Fruit fly (Drosophila melanogaster) Kc167 (cell line): ENCODE results near the gene CG10063.

Experiments
- Myc ChIP-seq: fragments of >200 bp; optimal IDR thresholded peaks from 2 replicates; lab custom pipeline; 2017; ENCODE audit warnings: missing external identifiers
- Sin3A ChIP-seq: fragments of >200 bp; optimal IDR thresholded peaks from 2 replicates; lab custom pipeline; 2018; ENCODE audit warnings: missing external identifiers
- h ChIP-seq: fragments of >200 bp; optimal IDR thresholded peaks from 3 replicates; lab custom pipeline; 2018; ENCODE audit warnings: missing external identifiers
- insv ChIP-seq: fragments of >200 bp; optimal IDR thresholded peaks from 3 replicates; lab custom pipeline; 2018; ENCODE audit warnings: missing external identifiers
- psq ChIP-seq: fragments of >200 bp; optimal IDR thresholded peaks from 2 replicates; lab custom pipeline; 2017; ENCODE audit warnings: missing external identifiers
- ttk ChIP-seq: sonication (Bioruptor generic); optimal IDR thresholded peaks from 2 replicates; lab custom pipeline; 2017; ENCODE audit warnings: missing external identifiers

Gene CG10063

DNA sequence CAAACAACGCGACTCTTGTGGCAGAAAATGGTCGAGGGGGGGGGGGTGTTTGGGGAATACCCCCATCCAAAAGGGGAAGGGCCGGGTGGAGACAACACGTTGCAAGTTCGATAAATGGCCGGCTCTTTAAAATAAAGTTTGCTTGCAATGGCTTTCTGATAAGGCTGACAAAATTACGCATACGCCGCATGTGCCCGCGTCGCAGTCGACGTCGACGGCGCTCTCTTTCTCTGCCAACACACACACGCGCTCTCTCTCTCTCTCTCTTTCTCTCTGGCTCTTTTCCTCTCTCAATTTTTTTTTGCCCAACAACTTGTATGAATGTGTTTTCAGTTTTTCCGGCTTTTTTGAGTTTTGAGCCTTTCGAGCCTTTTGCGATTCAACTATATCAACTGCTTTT is 25.1 kb upstream of the CG10063 start:
- TF ChIP-seq Sin3A (no peak), psq (lab: Kevin White, UChicago) (no peak), ttk (no peak), h (lab: Kevin White, UChicago) (no peak), Myc (lab: Kevin White, UChicago) (no peak), insv (lab: Kevin White, UChicago) (no peak)

DNA sequence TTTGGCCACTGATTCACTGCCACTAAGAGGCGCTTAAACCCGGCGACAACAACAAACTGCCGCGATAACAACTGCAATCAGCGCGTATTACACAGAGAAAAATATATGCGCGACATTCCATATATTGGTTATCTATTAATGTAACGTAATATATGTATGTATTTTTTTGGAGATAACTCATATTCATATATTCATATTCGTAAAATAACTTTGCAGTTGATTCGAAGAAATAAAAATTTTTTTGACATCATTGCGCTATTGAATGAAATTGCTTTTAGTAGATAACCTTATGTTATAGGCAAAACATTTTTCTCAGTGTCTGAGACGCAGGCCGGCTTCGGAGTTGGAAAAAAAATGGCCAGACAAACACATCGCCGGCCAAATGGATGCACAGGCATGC is 24.6 kb upstream of the CG10063 start:
- no peak for TF ChIP-seq Myc (lab: Kevin White, UChicago)
- TF ChIP-seq psq (lab: Kevin White, UChicago) = no peak

DNA sequence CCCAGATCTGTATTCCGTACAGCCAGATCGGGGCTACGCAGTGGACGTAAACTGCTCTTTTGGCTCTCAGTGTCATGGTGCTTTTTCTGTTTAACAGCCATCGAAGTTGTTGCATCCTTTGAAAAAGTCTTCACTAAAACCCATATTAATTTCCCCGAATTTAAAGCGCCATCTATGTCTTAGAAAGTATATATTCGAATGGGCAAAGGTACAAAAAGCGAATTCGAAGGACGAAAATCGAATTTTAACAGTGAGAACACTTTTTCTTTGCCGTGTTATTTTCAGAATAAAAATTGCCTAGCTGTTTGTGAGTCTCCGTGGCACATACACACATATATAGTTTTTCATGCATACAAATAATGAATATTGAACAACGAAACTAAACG is 23.1 kb upstream of the CG10063 start:
- no peak for TF ChIP-seq ttk
- TF ChIP-seq Sin3A = no peak
- no peak for TF ChIP-seq Myc (lab: Kevin White, UChicago)
- no peak for TF ChIP-seq insv (lab: Kevin White, UChicago)
- no peak for TF ChIP-seq psq (lab: Kevin White, UChicago)
- TF ChIP-seq h (lab: Kevin White, UChicago) = no peak

DNA sequence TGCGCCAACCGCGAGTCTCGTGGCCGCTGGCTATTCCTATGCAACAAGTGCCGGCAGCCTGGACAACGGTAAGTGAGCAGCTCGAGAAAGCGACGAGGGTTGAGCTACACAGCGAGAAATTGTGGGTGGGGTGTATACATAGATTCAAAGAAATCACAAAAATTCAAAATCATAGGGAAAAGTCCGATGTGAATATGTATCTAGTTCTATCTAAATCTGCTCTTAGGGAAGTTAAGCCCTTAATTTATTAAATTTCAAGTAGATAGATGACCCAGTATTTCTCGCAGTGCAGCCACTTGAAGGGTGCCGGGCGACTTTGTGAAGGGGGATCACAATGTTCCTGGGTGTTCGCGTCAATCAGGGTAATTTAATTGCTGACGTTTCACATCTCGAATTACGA is 21.1 kb upstream of the CG10063 start:
- TF ChIP-seq Sin3A (no peak), insv (lab: Kevin White, UChicago) (no peak), h (lab: Kevin White, UChicago) (no peak), Myc (lab: Kevin White, UChicago) (no peak), ttk (no peak), psq (lab: Kevin White, UChicago) (no peak)

DNA sequence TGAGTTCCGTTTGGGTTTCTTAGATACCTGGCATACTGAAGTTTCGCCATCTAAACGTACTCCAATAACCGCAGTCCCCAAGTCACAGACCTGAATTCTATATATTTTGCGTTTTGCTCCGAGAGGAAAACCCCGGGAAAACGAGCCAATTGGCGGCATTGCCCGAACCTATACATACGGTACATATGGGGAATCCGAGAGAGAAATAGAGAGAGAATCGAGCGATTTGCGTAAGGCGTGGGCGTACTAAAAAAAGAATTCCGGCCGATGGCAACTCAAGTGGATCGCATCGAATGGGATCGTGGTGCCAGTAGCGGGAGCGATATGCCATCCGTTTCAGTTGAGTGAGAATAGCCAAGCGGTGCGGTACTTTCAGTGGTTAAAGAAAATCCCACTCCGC is 18.0 kb upstream of the CG10063 start, which contains the start of gene bin:
TSS of gene bin (plus strand) at position 335 of the 400 bp plus-strand sequence.
- TF ChIP-seq insv (lab: Kevin White, UChicago) (no peak), Myc (lab: Kevin White, UChicago) (no peak), h (lab: Kevin White, UChicago) (no peak), Sin3A (no peak), ttk (no peak), psq (lab: Kevin White, UChicago) (no peak)

DNA sequence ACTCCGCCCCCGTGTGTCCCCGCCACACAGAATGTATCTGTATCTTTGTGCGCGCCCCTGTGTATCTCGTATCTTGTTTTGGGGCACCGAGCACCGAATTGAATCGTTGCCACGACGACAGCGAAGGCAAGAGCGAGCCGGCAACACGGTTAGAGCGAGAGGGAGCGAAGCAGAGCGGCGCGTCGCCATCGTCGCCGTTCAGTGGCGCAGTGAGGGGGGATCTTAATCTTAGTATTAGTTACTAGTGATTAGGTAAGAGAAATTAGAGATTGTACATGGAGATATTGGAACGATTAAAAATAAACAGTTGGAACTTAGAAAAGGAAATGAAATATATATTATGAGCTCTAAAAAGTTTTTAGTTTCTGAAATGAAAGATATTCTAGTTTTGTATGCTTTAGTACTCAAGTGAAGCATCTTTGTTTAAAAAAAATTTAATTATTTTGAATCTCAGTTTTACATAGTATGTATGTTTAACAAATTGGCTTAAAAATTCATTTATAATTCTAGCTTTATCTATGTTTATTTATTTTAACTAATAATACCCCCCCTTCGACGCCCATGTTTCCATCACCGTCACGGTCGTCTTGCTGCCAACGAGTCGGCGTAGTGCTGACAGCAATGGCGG is 16.8 kb upstream of the CG10063 start:
- TF ChIP-seq Myc (lab: Kevin White, UChicago) = no peak
- TF ChIP-seq ttk = no peak
- TF ChIP-seq Sin3A = no peak
- TF ChIP-seq psq (lab: Kevin White, UChicago) = no peak
- TF ChIP-seq insv (lab: Kevin White, UChicago) = no peak
- TF ChIP-seq h (lab: Kevin White, UChicago) = no peak

DNA sequence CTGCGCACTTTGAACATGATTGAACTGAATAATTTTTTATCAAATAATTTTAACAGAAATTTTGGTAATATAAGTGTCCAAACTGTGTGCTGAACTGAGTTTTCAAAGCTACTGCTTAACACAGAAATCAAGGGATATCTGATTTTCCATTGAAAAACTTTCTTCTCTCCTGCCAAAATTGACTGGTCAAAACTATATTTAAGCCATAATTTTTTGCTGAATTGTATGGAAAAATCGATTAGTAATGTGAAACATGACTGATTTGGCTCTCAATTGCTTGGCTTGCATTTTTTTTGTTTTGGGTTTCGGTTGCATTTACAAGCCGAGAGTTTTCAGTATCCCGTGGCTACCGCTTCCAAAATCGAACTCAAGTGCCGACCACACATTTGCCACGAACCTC is 12.2 kb upstream of the CG10063 start, which contains the start of the genes CG32388 and CG43439:
TSS of gene CG32388 (minus strand) at position 101 of the 400 bp plus-strand sequence.
TSS of gene CG43439 (minus strand) at position 101 of the 400 bp plus-strand sequence.
- TF ChIP-seq ttk (no peak), Sin3A (no peak), psq (lab: Kevin White, UChicago) (no peak), insv (lab: Kevin White, UChicago) (no peak), Myc (lab: Kevin White, UChicago) (no peak), h (lab: Kevin White, UChicago) (no peak)

DNA sequence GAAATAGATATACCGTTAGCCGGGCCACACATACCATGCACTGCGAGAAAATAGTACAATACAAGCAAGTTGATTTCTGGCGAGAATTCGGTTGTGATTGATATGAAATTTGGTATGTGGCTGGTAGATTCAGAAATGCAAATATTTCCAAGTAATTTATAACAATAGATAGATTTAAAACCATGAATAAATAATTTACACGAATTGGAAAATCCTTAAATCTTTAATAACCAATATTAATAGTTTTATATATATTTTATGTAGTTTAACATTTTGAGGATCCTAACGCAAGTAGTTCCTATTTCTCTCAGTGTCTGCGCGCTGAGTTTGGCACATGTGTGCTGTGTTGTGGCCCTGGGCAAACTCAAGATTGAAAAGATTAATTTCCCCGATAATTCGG is 9.6 kb upstream of the CG10063 start:
- no peak for TF ChIP-seq h (lab: Kevin White, UChicago)
- TF ChIP-seq Sin3A = no peak
- TF ChIP-seq ttk = no peak
- no peak for TF ChIP-seq insv (lab: Kevin White, UChicago)
- TF ChIP-seq psq (lab: Kevin White, UChicago) = no peak
- no peak for TF ChIP-seq Myc (lab: Kevin White, UChicago)

DNA sequence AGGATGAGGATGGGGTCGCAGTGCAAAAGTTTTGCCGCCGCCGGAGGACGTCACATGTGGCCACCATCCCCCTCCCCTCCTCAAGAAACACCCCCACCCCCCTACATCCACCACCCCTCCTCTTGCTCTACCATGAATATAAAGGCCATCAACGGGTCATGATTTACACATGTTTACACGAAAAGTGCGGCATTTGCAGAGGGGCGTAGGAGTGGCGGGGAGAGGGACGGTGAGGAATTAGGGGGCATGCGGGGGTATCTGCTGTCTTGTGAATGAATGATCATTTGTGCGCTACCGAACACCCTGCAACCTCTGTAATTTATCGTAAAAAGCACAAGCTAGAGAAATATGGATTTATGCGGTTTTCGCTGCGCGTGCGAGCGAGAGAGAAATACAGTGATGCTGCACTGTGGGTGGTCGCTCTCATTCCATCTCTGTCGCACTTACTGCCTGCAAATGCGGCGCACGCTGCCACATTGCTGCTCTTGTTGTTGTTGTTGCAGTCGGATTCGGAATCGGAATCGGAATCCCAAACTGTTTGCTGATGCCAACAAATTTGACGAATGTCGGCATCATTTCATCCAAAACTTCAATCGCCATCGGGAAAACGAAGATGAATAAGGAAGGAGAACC is 9.0 kb upstream of the CG10063 start:
- TF ChIP-seq h (lab: Kevin White, UChicago) = no peak
- TF ChIP-seq insv (lab: Kevin White, UChicago) = no peak
- no peak for TF ChIP-seq ttk
- TF ChIP-seq psq (lab: Kevin White, UChicago) = no peak
- TF ChIP-seq Myc (lab: Kevin White, UChicago) = no peak
- TF ChIP-seq Sin3A = no peak

DNA sequence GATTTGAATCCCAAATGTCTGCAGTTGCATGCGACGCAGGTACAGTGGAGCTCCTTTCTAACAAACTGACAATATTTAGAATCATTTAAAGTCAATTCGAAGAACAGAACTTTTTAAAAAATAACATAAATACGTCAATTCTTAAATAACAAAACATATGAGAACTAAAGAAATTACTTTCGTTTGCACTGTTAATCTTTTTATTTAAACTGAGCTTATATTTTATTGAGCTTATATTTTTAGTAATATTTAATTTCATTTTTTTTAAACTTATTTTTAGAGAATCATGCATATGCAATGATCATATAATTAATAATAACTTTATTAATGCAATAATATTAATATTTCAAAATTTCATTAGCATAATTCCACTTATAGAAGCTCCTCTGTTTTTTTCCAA is 8.3 kb upstream of the CG10063 start:
- TF ChIP-seq Myc (lab: Kevin White, UChicago) (no peak), Sin3A (no peak), insv (lab: Kevin White, UChicago) (no peak), ttk (no peak), h (lab: Kevin White, UChicago) (no peak), psq (lab: Kevin White, UChicago) (no peak)

DNA sequence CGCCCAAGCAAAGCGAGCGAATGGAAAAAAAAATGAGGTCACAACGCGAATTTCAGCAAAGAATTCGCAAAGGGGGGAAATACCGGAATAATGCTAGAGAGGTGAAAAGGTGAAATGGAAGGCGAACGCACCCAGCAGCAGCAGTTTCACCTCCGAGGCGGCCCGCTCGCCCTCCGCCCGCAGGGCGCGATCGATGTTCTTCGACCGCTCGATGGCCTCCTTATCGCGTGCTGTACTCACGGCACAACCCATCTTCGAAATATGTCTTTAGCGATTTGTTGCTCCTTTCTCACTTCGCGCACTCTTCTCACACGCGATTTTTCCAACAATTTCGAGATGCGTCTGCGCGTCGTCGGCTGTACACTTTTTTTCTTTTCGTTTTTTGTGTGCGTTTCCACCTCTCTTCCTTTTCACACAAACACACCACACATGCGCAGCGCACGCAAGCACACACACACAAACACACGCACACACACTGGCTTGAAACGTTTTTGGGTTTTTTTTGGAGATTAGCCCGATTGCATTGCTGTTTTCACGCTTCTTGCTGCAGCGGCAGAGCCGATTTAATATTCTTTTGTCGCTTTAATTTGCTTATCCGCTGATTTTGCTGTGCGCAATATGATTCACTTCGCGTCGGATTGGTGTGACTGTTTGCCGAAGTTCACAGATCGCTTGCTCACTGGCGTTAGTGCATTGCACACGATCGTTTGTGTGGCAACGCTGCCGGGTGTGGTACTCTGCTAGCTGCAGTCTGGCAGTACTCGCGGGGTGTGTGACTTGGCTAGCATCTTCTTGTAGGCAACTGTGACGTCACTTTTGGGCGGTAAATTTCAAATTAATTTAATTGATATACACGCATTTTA is 7.4 kb upstream of the CG10063 start, which contains the start of gene Galphai:
TSS of gene Galphai (minus strand) at position 658 of the 863 bp plus-strand sequence.
- TF ChIP-seq insv (lab: Kevin White, UChicago) = no peak
- no peak for TF ChIP-seq psq (lab: Kevin White, UChicago)
- TF ChIP-seq h (lab: Kevin White, UChicago) = no peak
